Worm (Caenorhabditis elegans): ENCODE data around the gene sly-1.

ce11 chrIII:10503753-10504152 is 3.1 kb upstream of the sly-1 start, which contains the start of gene rab-33:
- TF ChIP-seq ztf-11 (tag; optimal IDR thresholded peaks at IDR 0.05) (no peak), flh-1 (GFP tag; optimal IDR thresholded peaks at IDR 0.05) (no peak), blmp-1 (tag; optimal IDR thresholded peaks at IDR 0.05) (no peak), lin-13 (tag; optimal IDR thresholded peaks at IDR 0.05) (no peak), unc-39 (tag; optimal IDR thresholded peaks at IDR 0.05) (no peak), nhr-237 (tag; optimal IDR thresholded peaks at IDR 0.05) (no peak), snpc-4 (tag; optimal IDR thresholded peaks at IDR 0.05) (no peak), nhr-12 (tag; optimal IDR thresholded peaks at IDR 0.05) (no peak), elt-3 (tag; optimal IDR thresholded peaks at IDR 0.05) (no peak), nhr-28 (tag; optimal IDR thresholded peaks at IDR 0.05) (no peak), tbx-8 (GFP tag; optimal IDR thresholded peaks at IDR 0.05) (no peak)
